Fruit fly (Drosophila melanogaster) whole organism: Measurements from ENCODE around the gene CG13775.

Source experiments
- pan ChIP-seq: fragments of >200 bp; optimal IDR thresholded peaks from 2 replicates; lab custom pipeline; 2017
- usp ChIP-seq: fragments of >200 bp; optimal IDR thresholded peaks from 2 replicates; lab custom pipeline; 2017; ENCODE audit warnings: missing biosample characterization, missing genetic modification characterization, mixed read lengths

DNA sequence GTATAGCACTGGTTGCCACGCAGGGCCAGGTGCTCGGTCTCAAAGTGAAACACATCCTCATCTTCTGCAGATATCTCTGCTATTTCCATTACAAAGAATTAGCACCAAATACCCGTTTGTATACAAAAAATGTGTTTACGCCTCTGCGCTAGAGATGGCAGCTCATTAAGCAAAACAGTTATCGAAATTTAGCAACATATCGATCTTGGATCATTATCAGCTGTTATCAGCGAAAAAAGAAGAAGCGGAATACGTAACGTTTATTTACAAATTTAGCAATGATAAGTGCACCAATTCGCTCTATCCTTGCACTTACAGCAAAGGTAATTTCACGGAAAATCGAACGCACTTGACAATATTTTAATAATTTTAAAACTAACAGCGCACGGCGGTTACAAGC lies 3.4 kb upstream of the CG13775 start, which contains the start of the genes Atac1 and Hmgcl:
- TF ChIP-seq usp (GFP tag; lab: Kevin White, UChicago), result no peak
- no peak for TF ChIP-seq pan (lab: Kevin White, UChicago)
